Fruit fly (Drosophila melanogaster) whole organism, embryonic: ENCODE data around the gene Coq2.
A peak's percentile ranks its signal among the peaks of the same experiment; 100 is the strongest.

Experiments
- CG1024 ChIP-seq: fragments of 200-800 bp; sonication (Bioruptor generic); IDR thresholded peaks from 2 replicates; pipeline ENCODE4 v1.3.6; 2022; ENCODE audit warnings: missing biosample characterization, missing genetic modification characterization
- CG11504 ChIP-seq: fragments of 200-800 bp; sonication (Bioruptor generic); optimal IDR thresholded peaks from 3 replicates; lab custom pipeline; 2019; ENCODE audit warnings: missing biosample characterization, mild to moderate bottlenecking, missing genetic modification characterization, moderate library complexity
- CG12659 ChIP-seq: fragments of 200-800 bp; sonication (Bioruptor generic); optimal IDR thresholded peaks from 3 replicates; lab custom pipeline; 2017; ENCODE audit warnings: mild to moderate bottlenecking, missing biosample characterization, missing genetic modification reagents, missing genetic modification characterization
- CG15479 ChIP-seq: fragments of 200-800 bp; sonication (Bioruptor generic); optimal IDR thresholded peaks from 3 replicates; lab custom pipeline; 2019; ENCODE audit warnings: missing biosample characterization, mild to moderate bottlenecking, missing genetic modification characterization, moderate library complexity
- CG17802 ChIP-seq: fragments of 200-800 bp; sonication (Bioruptor generic); optimal IDR thresholded peaks from 2 replicates; lab custom pipeline; 2018; ENCODE audit warnings: missing biosample characterization, mild to moderate bottlenecking, missing genetic modification characterization, moderate library complexity
- CG2120 ChIP-seq: fragments of 200-800 bp; sonication (Bioruptor generic); optimal IDR thresholded peaks from 3 replicates; lab custom pipeline; 2016; ENCODE audit warnings: missing biosample characterization, missing genetic modification characterization
- CG3847 ChIP-seq: fragments of 200-800 bp; sonication (Bioruptor generic); IDR thresholded peaks from 2 replicates; pipeline ENCODE4 v1.3.6; 2022; ENCODE audit warnings: missing biosample characterization, missing genetic modification characterization
- CG4360 ChIP-seq: fragments of 200-800 bp; sonication (Bioruptor generic); IDR thresholded peaks from 2 replicates; pipeline ENCODE4 v1.3.6; 2022; ENCODE audit warnings: missing biosample characterization, missing genetic modification characterization
- CG4617 ChIP-seq: fragments of 200-800 bp; sonication (Bioruptor generic); optimal IDR thresholded peaks from 3 replicates; lab custom pipeline; 2016; ENCODE audit warnings: missing biosample characterization, missing genetic modification characterization, borderline replicate concordance
- CG6175 ChIP-seq: fragments of 200-800 bp; sonication (Bioruptor generic); IDR thresholded peaks from 3 replicates; pipeline ENCODE4 v1.3.6; 2022; ENCODE audit warnings: missing biosample characterization, missing genetic modification characterization
- CG7271 ChIP-seq: fragments of 200-800 bp; sonication (Bioruptor generic); optimal IDR thresholded peaks from 2 replicates; lab custom pipeline; 2018; ENCODE audit warnings: missing biosample characterization, mild to moderate bottlenecking, missing genetic modification characterization, moderate library complexity
- CG7357 ChIP-seq: fragments of 200-800 bp; sonication (Bioruptor generic); IDR thresholded peaks from 3 replicates; pipeline ENCODE4 v1.3.6; 2022; ENCODE audit warnings: missing biosample characterization, missing genetic modification characterization
- CG8388 ChIP-seq: fragments of 200-800 bp; sonication (Bioruptor generic); optimal IDR thresholded peaks from 2 replicates; lab custom pipeline; 2019; ENCODE audit warnings: missing biosample characterization, mild to moderate bottlenecking, missing genetic modification characterization, moderate library complexity
- CG8924 ChIP-seq: fragments of 200-800 bp; optimal IDR thresholded peaks from 3 replicates; lab custom pipeline; 2019; ENCODE audit warnings: missing biosample characterization, mild to moderate bottlenecking, missing genetic modification characterization, moderate library complexity
- CG9797 ChIP-seq: fragments of 200-800 bp; sonication (Bioruptor generic); optimal IDR thresholded peaks from 3 replicates; lab custom pipeline; 2018; ENCODE audit warnings: missing biosample characterization, mild to moderate bottlenecking, missing genetic modification characterization
- Chrac-16 ChIP-seq: fragments of 200-800 bp; sonication (Bioruptor generic); optimal IDR thresholded peaks from 3 replicates; lab custom pipeline; 2016; ENCODE audit warnings: missing biosample characterization, missing genetic modification characterization
- CoRest ChIP-seq: fragments of 200-800 bp; sonication (Bioruptor generic); optimal IDR thresholded peaks from 3 replicates; lab custom pipeline; 2018; ENCODE audit warnings: missing biosample characterization, mild to moderate bottlenecking, missing genetic modification characterization, moderate library complexity
- Dad ChIP-seq: fragments of 200-800 bp; sonication (Bioruptor generic); optimal IDR thresholded peaks from 3 replicates; lab custom pipeline; 2016; ENCODE audit warnings: missing biosample characterization, missing genetic modification characterization
- Dbx ChIP-seq: fragments of 200-800 bp; sonication (Bioruptor generic); IDR thresholded peaks from 3 replicates; pipeline ENCODE4 v1.3.6; 2022; ENCODE audit warnings: missing biosample characterization, missing genetic modification characterization
- HLH54F ChIP-seq: fragments of 200-800 bp; sonication (Bioruptor generic); optimal IDR thresholded peaks from 3 replicates; lab custom pipeline; 2016; ENCODE audit warnings: missing biosample characterization, missing genetic modification characterization
- Hmr ChIP-seq: fragments of 200-800 bp; sonication (Bioruptor generic); optimal IDR thresholded peaks from 3 replicates; lab custom pipeline; 2017; ENCODE audit warnings: mild to moderate bottlenecking, missing biosample characterization, missing genetic modification reagents, missing genetic modification characterization
- Hsf ChIP-seq: fragments of 200-800 bp; sonication (Bioruptor generic); optimal IDR thresholded peaks from 3 replicates; lab custom pipeline; 2016; ENCODE audit warnings: missing biosample characterization, missing genetic modification characterization
- Kr ChIP-seq: fragments of 200-800 bp; sonication (Bioruptor generic); optimal IDR thresholded peaks from 2 replicates; lab custom pipeline; 2017; ENCODE audit warnings: missing biosample characterization, mild to moderate bottlenecking, missing genetic modification characterization
- Lhr ChIP-seq: fragments of 200-800 bp; sonication (Bioruptor generic); optimal IDR thresholded peaks from 3 replicates; lab custom pipeline; 2017; ENCODE audit warnings: mild to moderate bottlenecking, missing biosample characterization, missing genetic modification reagents, missing genetic modification characterization
- MESR4 ChIP-seq: fragments of 200-800 bp; sonication (Bioruptor generic); optimal IDR thresholded peaks from 2 replicates; lab custom pipeline; 2018; ENCODE audit warnings: missing biosample characterization, mild to moderate bottlenecking, missing genetic modification characterization, moderate library complexity
- Med ChIP-seq: fragments of 200-800 bp; sonication (Bioruptor generic); peaks from one replicate; lab custom pipeline; 2016; ENCODE audit warnings: missing biosample characterization, missing genetic modification characterization, mild to moderate bottlenecking, inconsistent platforms, moderate library complexity
- Myb ChIP-seq: fragments of 200-800 bp; sonication (Bioruptor generic); optimal IDR thresholded peaks from 2 replicates; lab custom pipeline; 2016; ENCODE audit warnings: missing biosample characterization, missing genetic modification characterization
- Nf-YB ChIP-seq: fragments of 200-800 bp; sonication (Bioruptor generic); optimal IDR thresholded peaks from 3 replicates; lab custom pipeline; 2019; ENCODE audit warnings: missing biosample characterization, mild to moderate bottlenecking, missing genetic modification characterization, moderate library complexity
- Oaz ChIP-seq: fragments of 200-800 bp; sonication (Bioruptor generic); IDR thresholded peaks from 2 replicates; pipeline ENCODE4 v1.3.6; 2022; ENCODE audit warnings: missing biosample characterization, missing genetic modification characterization
- Sin3A ChIP-seq: fragments of >200 bp; optimal IDR thresholded peaks from 2 replicates; lab custom pipeline; 2018
- Sry-δ ChIP-seq: fragments of 200-800 bp; sonication (Bioruptor generic); optimal IDR thresholded peaks from 2 replicates; lab custom pipeline; 2016; ENCODE audit warnings: missing biosample characterization, missing genetic modification characterization
- Xbp1 ChIP-seq: fragments of 200-800 bp; sonication (Bioruptor generic); optimal IDR thresholded peaks from 3 replicates; lab custom pipeline; 2016; ENCODE audit warnings: missing biosample characterization, mild to moderate bottlenecking, missing genetic modification characterization
- ash1 ChIP-seq: fragments of 200-800 bp; sonication (Bioruptor generic); optimal IDR thresholded peaks from 2 replicates; lab custom pipeline; 2018; ENCODE audit warnings: missing biosample characterization, mild to moderate bottlenecking, missing genetic modification characterization
- cato ChIP-seq: fragments of 200-800 bp; sonication (Bioruptor generic); optimal IDR thresholded peaks from 2 replicates; lab custom pipeline; 2016; ENCODE audit warnings: missing biosample characterization, missing genetic modification characterization, borderline replicate concordance
- chm ChIP-seq: fragments of 200-800 bp; sonication (Bioruptor generic); IDR thresholded peaks from 2 replicates; pipeline ENCODE4 v1.3.6; 2022; ENCODE audit warnings: missing biosample characterization, missing genetic modification characterization
- crp ChIP-seq, 2 experiments: fragments of 200-800 bp; sonication (Bioruptor generic); optimal IDR thresholded peaks; 2 replicates in 1 of 2; 3 replicates in 1 of 2; lab custom pipeline; 2017; ENCODE audit warnings: missing biosample characterization in 2 of 2, missing genetic modification characterization in 2 of 2, mild to moderate bottlenecking in 1 of 2, moderate library complexity in 1 of 2
- dmrt99B ChIP-seq: fragments of 200-800 bp; sonication (Bioruptor generic); optimal IDR thresholded peaks from 2 replicates; lab custom pipeline; 2018; ENCODE audit warnings: missing biosample characterization, mild to moderate bottlenecking, missing genetic modification characterization, moderate library complexity
- dpn ChIP-seq, 2 experiments: fragments of 200-800 bp; sonication (Bioruptor generic); optimal IDR thresholded peaks; 3 replicates each; lab custom pipeline; 2016; ENCODE audit warnings: missing biosample characterization in 2 of 2, missing genetic modification characterization in 2 of 2
- ewg ChIP-seq: fragments of 200-800 bp; sonication (Bioruptor generic); optimal IDR thresholded peaks from 3 replicates; lab custom pipeline; 2017; ENCODE audit warnings: mild to moderate bottlenecking, missing biosample characterization, missing genetic modification reagents, missing genetic modification characterization
- gsb-n ChIP-seq: fragments of 200-800 bp; sonication (Bioruptor generic); optimal IDR thresholded peaks from 3 replicates; lab custom pipeline; 2018; ENCODE audit warnings: missing biosample characterization, mild to moderate bottlenecking, missing genetic modification characterization
- knrl ChIP-seq: fragments of 200-800 bp; sonication (Bioruptor generic); IDR thresholded peaks from 3 replicates; pipeline ENCODE4 v1.3.6; 2022; ENCODE audit warnings: missing biosample characterization, missing genetic modification characterization; ENCODE audit not compliant: partially characterized antibody
- lola ChIP-seq, 3 experiments: fragments of >200 bp in 2 of 3; fragments of 200-800 bp in 1 of 3; sonication (Bioruptor generic) in 1 of 3; optimal IDR thresholded peaks; 2 replicates each; lab custom pipeline; 2017 to 2019; ENCODE audit warnings: missing biosample characterization in 3 of 3, missing genetic modification characterization in 3 of 3, mild to moderate bottlenecking in 1 of 3, moderate library complexity in 1 of 3
- phol ChIP-seq: fragments of 200-800 bp; sonication (Bioruptor generic); optimal IDR thresholded peaks from 3 replicates; lab custom pipeline; 2018; ENCODE audit warnings: missing biosample characterization, mild to moderate bottlenecking, missing genetic modification characterization, moderate library complexity
- sob ChIP-seq: fragments of 200-800 bp; sonication (Bioruptor generic); IDR thresholded peaks from 2 replicates; pipeline ENCODE4 v1.3.6; 2022; ENCODE audit warnings: missing biosample characterization, missing genetic modification characterization
- tgo ChIP-seq: fragments of 200-800 bp; sonication (Bioruptor generic); IDR thresholded peaks from 3 replicates; pipeline ENCODE4 v1.3.6; 2022; ENCODE audit warnings: missing biosample characterization, missing genetic modification characterization
- tin ChIP-seq: fragments of 200-800 bp; sonication (Bioruptor generic); optimal IDR thresholded peaks from 3 replicates; lab custom pipeline; 2016; ENCODE audit warnings: missing biosample characterization, missing genetic modification characterization
- vvl ChIP-seq: fragments of 200-800 bp; sonication (Bioruptor generic); IDR thresholded peaks from 2 replicates; pipeline ENCODE4 v1.3.6; 2022; ENCODE audit warnings: missing biosample characterization, missing genetic modification characterization

Coq2 gene

DNA sequence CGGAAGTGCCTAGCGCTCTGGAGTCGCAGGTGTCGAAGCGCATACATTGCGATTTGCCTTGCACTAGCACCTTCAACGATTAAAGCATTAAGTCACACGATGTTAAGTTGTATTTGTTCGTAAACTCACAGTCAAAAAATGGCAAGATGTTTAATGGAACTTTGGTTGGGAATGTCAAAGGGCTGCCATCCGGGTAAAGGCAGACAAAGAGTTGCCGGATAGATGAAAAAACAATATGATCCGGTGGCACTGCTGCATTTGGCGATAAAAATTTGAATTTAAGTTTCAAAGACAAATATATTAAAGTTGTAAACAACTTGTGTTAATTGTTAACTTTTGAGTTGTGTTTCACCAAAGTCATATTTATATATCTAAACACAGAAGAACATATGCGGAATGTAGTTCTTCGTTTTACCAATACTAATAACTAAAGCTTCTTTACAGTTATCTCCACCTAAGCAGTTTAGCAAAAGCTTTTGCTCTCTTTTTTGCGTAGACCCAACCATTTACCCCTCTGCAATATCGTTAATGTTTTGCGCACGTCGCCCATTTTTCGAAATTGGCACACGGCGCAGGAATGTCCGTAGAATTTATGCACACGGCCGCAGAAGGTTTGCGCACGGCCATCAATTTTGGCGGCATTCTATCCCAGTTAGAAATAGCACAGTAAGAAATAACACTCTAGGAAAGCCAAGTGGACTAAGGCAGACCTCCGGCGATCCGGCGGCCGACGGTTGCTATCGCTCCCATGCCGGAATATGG, at the start of gene Coq2 (continued):
- TF ChIP-seq Myb (GFP tag; lab: Kevin White, UChicago) (peak; percentile 88), CG4360 (GFP tag; lab: Robert Waterston, UW) (no peak), phol (tag; lab: Kevin White, UChicago) (peak; percentile 25), Nf-YB (GFP tag; lab: Kevin White, UChicago) (peak; percentile 14), CG9797 (GFP tag; lab: Kevin White, UChicago) (peak; percentile 16), vvl (peak; percentile 29; the same call in 1 of the 2 replicates), Sin3A (lab: Kevin White, UChicago) (peak; percentile 8), ewg (GFP tag; lab: Kevin White, UChicago) (peak; percentile 38), CG2120 (peak; percentile 25), tgo (no peak), Dad (GFP tag; lab: Kevin White, UChicago) (no peak), CG12659 (GFP tag; lab: Kevin White, UChicago) (peak; percentile 25), Chrac-16 (GFP tag; lab: Kevin White, UChicago) (no peak), chm (GFP tag; lab: Robert Waterston, UW) (no peak), CG6175 (GFP tag; lab: Robert Waterston, UW) (no peak), knrl (GFP tag; lab: Robert Waterston, UW) (peak; percentile 28; the same call in 1 of the 3 replicates), MESR4 (GFP tag; lab: Kevin White, UChicago) (peak; percentile 52), CG4617 (GFP tag; lab: Kevin White, UChicago) (peak; percentile 65), Dbx (GFP tag; lab: Robert Waterston, UW) (0 out of 3 replicates have a peak, but pooled peaks have one; percentile 13), ash1 (no peak), Xbp1 (GFP tag; lab: Kevin White, UChicago) (peak; percentile 2)

DNA sequence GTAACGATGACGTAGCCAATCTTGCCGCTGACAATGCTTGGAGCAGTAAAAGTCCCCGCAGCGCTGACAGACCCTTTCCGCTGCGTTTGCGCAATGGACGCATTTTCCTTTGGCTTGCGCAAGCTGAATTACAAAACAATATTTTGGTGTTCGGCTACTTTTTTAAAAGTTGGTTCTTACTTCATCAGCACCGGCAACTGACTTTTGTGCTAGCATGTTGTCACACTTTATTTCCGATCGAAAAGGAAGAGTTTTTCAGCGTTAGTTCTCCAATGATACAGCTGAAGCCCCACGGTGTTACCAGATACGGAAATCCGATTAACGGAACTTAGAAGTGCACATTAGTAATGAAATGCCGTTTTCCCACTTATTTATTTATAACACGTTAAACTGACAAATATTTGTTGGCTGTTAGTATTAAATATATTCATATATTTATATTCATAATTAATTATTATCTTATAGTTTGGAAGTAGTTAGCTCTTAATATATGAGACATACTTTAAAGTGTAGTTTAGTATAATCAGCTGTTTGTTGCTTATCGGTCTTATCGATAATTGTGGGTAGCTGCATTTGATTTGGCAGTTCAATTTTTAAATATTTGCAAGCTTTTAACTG, 46.0 kb upstream of the Coq2 start, which contains the start of the genes Veneno and CG7963:
TSS of gene Veneno (minus strand) at position 296 of the 618 bp plus-strand sequence.
TSS of gene CG7963 (plus strand) at position 568 of the 618 bp plus-strand sequence.
- TF ChIP-seq CG7271 (peak; percentile 24), HLH54F (GFP tag; lab: Kevin White, UChicago) (no peak), MESR4 (GFP tag; lab: Kevin White, UChicago) (peak; percentile 58), gsb-n (peak; percentile 29), sob (GFP tag; lab: Robert Waterston, UW) (0 out of 2 replicates have a peak, but pooled peaks have one; percentile 35), Hsf (GFP tag; lab: Kevin White, UChicago) (no peak), Hmr (GFP tag; lab: Kevin White, UChicago) (peak; percentile 39), dpn (GFP tag; optimal IDR thresholded peaks at IDR 0.05; lab: Kevin White, UChicago) (peak in 1 of 2 experiments; percentile 39), CG17802 (peak; percentile 73), CG8388 (no peak), Oaz (GFP tag; lab: Robert Waterston, UW) (no peak), tin (peak; percentile 17), Lhr (peak; percentile 65), Med (GFP tag; lab: Kevin White, UChicago) (peak; percentile 24), crp (GFP tag; optimal IDR thresholded peaks at IDR 0.05; lab: Kevin White, UChicago) (peak; percentile 25 to 87), CoRest (tag; lab: Kevin White, UChicago) (peak; percentile 61), CG15479 (GFP tag; lab: Kevin White, UChicago) (peak; percentile 38), Kr (GFP tag; lab: Kevin White, UChicago) (no peak), CG1024 (GFP tag; lab: Robert Waterston, UW) (peak; percentile 40), Sry-δ (GFP tag; lab: Kevin White, UChicago) (no peak), CG3847 (GFP tag; lab: Robert Waterston, UW) (peak; percentile 39; the same call in 1 of the 2 replicates), lola (GFP tag; optimal IDR thresholded peaks at IDR 0.05; lab: Kevin White, UChicago) (peak in 2 of 3 experiments; percentile 19 to 79), CG8924 (tag; lab: Kevin White, UChicago) (peak; percentile 31), dmrt99B (tag; lab: Kevin White, UChicago) (no peak), CG11504 (peak; percentile 64), cato (GFP tag; lab: Kevin White, UChicago) (no peak), CG7357 (peak; percentile 94)
